Fruit fly (Drosophila melanogaster): ENCODE data around the gene CG10651.

CG10651 gene

DNA sequence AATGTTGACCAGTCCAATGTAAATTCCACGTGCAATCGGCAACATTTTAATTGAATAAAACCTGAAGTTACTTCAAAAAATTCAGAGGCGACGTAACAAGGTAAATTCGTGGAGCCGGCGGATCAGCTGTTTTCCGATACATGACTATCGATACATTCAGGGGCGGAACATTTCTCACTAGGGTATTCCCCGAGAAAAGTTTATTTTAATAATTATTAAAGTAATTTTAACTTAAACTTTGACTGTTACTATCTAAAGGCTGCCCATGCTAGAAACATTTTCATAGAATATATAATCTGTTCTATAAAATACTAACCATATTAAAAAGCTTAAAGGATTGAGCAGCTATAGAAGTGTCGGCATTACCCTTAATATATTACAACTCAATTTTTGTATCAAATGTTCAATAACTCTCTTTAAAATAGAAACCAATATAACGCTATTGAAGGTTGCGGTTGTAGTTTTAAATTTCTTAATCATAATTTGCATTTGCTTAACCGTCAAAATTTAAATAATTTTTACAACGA lies 37.6 kb downstream of the CG10651 start, which contains the start of the genes mRpS18B and Kua:
Gene mRpS18B, minus strand, starts transcription at position 149 of the 527 bp plus-strand sequence.
Gene Kua, plus strand, starts transcription at position 477 of the 527 bp plus-strand sequence.
- TF ChIP-seq h (optimal IDR thresholded peaks at IDR 0.05) (no peak), psq (optimal IDR thresholded peaks at IDR 0.05) (no peak), Sin3A (optimal IDR thresholded peaks at IDR 0.05) (no peak), insv (optimal IDR thresholded peaks at IDR 0.05) (no peak), Myc (optimal IDR thresholded peaks at IDR 0.05) (no peak), ttk (optimal IDR thresholded peaks at IDR 0.05) (no peak)

DNA sequence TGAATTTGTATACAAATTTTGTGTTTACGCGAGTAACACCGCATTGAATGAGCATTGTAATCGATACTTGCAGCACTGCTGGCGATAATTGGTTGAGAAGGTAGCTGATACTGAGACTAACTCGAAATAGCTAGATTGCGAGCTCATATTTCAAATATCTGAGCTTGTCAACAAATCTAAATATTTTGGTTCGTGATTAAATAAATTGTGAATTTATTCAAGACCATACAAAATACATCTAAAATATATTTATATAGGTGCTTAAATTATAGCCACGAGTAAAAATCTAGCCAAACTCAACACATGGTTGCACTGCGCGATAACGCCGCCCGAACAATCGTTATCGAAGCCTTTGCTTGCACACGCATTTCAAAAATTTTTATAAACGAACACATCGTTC lies 40.9 kb downstream of the CG10651 start, which contains the start of the genes Taf13 and nesd:
Gene Taf13, minus strand, starts transcription at position 56 of the 400 bp plus-strand sequence.
Gene nesd, plus strand, starts transcription at position 179 of the 400 bp plus-strand sequence.
- TF ChIP-seq insv (optimal IDR thresholded peaks at IDR 0.05) (no peak), Sin3A (optimal IDR thresholded peaks at IDR 0.05) (no peak), psq (optimal IDR thresholded peaks at IDR 0.05) (no peak), h (optimal IDR thresholded peaks at IDR 0.05) (no peak), Myc (optimal IDR thresholded peaks at IDR 0.05) (no peak), ttk (optimal IDR thresholded peaks at IDR 0.05) (no peak)

DNA sequence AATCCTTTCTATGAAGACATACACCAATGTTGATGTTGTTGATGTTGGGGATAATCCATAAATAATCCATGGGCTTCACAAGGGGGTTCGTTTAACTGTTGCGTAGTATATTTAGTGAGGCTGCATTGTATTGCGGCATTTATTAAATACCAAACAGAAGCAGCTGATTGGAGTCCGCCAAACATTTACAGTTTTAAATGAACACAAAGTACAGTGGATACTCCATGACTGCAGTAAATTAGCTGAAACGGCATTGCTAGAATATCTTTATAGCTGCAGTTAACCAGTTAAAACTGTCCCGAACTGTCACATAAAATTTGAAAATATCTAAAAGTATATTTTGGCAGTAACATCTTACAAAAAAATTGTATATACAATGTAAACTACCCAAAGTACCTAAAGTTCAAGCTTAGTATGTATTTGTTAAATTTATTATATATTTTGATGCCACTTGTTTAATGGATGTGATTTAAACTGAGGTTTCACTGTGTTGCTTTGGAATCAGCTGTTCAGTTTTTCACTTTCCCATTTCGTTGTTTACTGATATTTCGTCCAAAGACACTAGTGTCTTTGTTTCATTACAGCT lies 43.5 kb downstream of the CG10651 start, which contains the start of the genes CG10747 and Pyroxd1:
Gene CG10747, minus strand, starts transcription at position 255 of the 586 bp plus-strand sequence.
Gene Pyroxd1, plus strand, starts transcription at position 342 of the 586 bp plus-strand sequence.
- TF ChIP-seq Myc (optimal IDR thresholded peaks at IDR 0.05): no peak
- TF ChIP-seq h (optimal IDR thresholded peaks at IDR 0.05): no peak
- TF ChIP-seq insv (optimal IDR thresholded peaks at IDR 0.05): no peak
- TF ChIP-seq Sin3A (optimal IDR thresholded peaks at IDR 0.05): no peak
- no peak for TF ChIP-seq ttk (optimal IDR thresholded peaks at IDR 0.05)
- no peak for TF ChIP-seq psq (optimal IDR thresholded peaks at IDR 0.05)

DNA sequence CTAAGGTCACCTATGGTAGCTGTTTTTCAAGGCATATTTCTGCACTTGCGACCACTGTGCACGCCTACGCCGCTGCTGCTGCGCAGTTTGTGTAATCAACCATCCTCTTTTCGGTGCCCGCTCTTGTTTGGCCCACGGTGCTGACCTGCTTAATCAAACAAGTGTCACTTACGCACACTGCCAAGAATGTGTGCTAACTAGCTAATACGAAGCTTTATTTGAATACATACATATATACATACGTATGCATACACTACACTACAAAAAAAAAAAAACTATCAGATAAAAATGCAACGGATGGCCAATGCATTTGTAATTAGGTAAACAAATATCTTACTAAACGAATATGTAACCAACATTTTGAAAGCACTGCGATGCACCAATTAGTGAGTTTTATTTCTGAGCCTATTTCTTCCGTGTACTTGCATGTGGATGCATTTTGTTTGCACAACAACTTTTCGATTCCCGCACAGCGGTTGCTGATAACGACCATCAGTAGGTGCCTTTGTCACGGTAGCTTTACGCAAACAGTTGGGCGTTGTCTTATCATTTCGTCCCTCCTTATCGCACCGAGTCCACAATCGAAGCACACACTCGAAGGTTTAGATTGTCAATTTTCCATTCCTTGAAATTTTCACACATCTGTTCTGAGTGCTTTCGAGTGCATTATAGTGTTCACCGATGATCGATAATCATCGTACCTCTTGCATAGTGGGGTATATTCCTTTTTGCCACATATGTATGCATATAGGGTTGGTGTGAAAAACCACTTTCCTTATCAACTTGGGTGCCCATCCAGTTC lies 48.2 kb downstream of the CG10651 start:
- TF ChIP-seq h (optimal IDR thresholded peaks at IDR 0.05) (no peak), ttk (optimal IDR thresholded peaks at IDR 0.05) (no peak), psq (optimal IDR thresholded peaks at IDR 0.05) (no peak)

DNA sequence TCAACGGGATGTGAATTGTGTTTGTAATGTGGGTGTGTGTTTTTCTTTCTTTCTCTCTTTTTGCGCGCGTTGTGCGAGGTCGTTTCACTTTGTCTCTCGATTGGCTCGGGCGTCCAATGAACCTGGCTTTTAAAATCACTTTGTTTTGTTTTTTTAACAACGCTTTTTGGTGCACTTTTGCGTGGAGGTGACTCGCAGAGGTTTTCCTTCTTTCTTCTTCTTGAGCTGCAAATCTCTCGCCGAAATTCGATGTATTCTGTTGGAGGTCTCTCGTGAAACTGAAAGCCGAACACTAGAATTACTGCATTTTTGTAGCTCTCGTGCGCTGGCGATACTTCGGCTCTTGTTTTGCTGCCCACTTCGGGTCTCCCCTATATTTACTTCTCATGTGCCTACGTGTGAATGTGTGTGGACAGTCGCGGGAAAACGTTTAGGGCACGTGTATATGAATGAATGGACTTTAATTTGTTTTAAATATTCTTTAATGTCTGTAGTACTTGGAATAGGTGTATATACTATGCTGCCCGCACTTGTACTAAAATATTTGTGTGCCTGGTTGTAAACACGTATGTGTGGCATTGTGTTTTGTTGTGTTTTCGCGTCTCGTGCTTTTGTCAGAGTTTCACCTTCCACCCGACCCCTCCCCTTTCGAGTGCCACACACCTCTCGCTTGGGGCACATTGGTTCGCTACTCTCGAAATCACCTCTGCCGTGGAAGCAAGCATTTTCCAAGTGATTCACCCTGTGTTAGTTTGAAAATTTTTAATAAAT lies 49.8 kb downstream of the CG10651 start, which contains the start of gene fok:
Gene fok, minus strand, starts transcription at position 286 of the 771 bp plus-strand sequence.
- no peak for TF ChIP-seq ttk (optimal IDR thresholded peaks at IDR 0.05)
- TF ChIP-seq Sin3A (optimal IDR thresholded peaks at IDR 0.05): no peak
- TF ChIP-seq h (optimal IDR thresholded peaks at IDR 0.05): no peak
- no peak for TF ChIP-seq insv (optimal IDR thresholded peaks at IDR 0.05)
- TF ChIP-seq psq (optimal IDR thresholded peaks at IDR 0.05): no peak
- no peak for TF ChIP-seq Myc (optimal IDR thresholded peaks at IDR 0.05)

DNA sequence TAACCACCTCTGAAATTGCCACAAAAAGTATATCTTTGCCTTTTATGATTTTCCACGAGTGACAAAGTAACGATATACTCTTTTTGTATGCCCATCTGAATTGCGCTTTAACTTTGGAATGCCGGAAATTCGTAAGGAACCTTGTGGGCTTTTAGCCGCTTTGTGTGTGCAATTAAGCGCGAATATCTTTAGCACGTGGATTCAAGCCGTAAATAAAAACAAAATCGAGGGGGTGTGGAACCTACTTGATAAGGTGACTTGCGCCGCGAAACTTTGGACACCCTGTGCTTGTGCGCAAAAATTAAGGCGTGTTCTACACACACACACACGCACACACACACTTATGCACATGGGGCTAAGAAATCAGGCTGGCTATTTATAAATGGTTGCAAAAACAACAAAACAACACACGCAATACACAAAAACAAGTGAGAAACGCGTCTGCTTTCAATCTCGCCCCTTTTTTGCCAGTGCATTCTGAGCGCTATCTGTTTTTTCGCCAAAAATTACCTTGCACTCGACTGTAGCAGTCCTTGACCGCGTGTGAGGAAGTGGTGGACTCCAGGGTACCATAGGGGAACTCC lies 50.6 kb downstream of the CG10651 start:
- TF ChIP-seq insv (optimal IDR thresholded peaks at IDR 0.05): no peak
- TF ChIP-seq Sin3A (optimal IDR thresholded peaks at IDR 0.05): no peak
- no peak for TF ChIP-seq Myc (optimal IDR thresholded peaks at IDR 0.05)
- no peak for TF ChIP-seq psq (optimal IDR thresholded peaks at IDR 0.05)
- TF ChIP-seq ttk (optimal IDR thresholded peaks at IDR 0.05): no peak
- TF ChIP-seq h (optimal IDR thresholded peaks at IDR 0.05): no peak

Measured in Kc167 (cell line).